Worm (Caenorhabditis elegans): Measurements from ENCODE around the gene cdkl-1.

The cdkl-1 gene

ce11 chrV:11113041-11113574, 14.4 kb downstream of the cdkl-1 start, which contains the start of gene erfa-3 (continued):
- no peak for TF ChIP-seq nhr-12 (tag; optimal IDR thresholded peaks at IDR 0.05)
- TF ChIP-seq ztf-1 (GFP tag; conservative IDR thresholded peaks at IDR 0.05) = no peak
- peak; percentile 56 for TF ChIP-seq mab-5 (tag; optimal IDR thresholded peaks at IDR 0.05)
- no peak for TF ChIP-seq nhr-10 (tag; optimal IDR thresholded peaks at IDR 0.05)
- TF ChIP-seq alr-1 (tag; optimal IDR thresholded peaks at IDR 0.05) = no peak
- peak; percentile 43 for TF ChIP-seq lin-13 (GFP tag; optimal IDR thresholded peaks at IDR 0.05)
- TF ChIP-seq egl-27 (tag; optimal IDR thresholded peaks at IDR 0.05) = peak; percentile 33
- no peak for TF ChIP-seq unc-39 (tag; optimal IDR thresholded peaks at IDR 0.05)
- TF ChIP-seq skn-1 (tag; optimal IDR thresholded peaks at IDR 0.05) = no peak
- no peak for TF ChIP-seq unc-62 (GFP tag; optimal IDR thresholded peaks at IDR 0.05)
- TF ChIP-seq nhr-129 (tag; optimal IDR thresholded peaks at IDR 0.05) = peak; percentile 71

DNA sequence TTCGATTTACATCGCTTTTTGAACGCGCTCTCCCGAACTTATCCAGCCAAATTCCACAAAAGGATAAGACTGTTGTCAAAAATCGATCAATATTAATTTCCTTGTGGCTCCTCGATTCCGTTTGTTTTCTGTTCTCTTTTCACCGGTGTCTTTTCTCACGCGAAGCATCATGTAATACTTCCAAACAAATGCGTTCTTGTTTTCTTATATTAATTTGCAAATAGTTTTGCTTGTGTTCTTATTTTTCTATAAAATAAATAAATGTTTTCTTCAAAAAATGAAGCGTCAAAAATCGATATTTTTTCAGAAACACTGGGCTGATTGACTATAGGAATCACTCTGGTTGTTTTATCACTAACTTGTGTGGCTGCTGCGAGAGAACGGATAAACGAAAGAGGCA, 14.9 kb downstream of the cdkl-1 start, which contains the start of gene math-33:
math-33 (plus strand) TSS at position 301 of the 400 bp plus-strand sequence.
- no peak for TF ChIP-seq nhr-21 (tag; optimal IDR thresholded peaks at IDR 0.05)
- TF ChIP-seq lin-11 (tag; optimal IDR thresholded peaks at IDR 0.05) = no peak
- TF ChIP-seq ceh-16 (tag; optimal IDR thresholded peaks at IDR 0.05) = no peak
- TF ChIP-seq Y55F3AM.14 (GFP tag; optimal IDR thresholded peaks at IDR 0.05) = no peak
- no peak for TF ChIP-seq lsy-2 (tag; optimal IDR thresholded peaks at IDR 0.05)
- TF ChIP-seq ztf-1 (GFP tag; conservative IDR thresholded peaks at IDR 0.05) = no peak
- no peak for TF ChIP-seq F13H6.1 (tag; optimal IDR thresholded peaks at IDR 0.05)
- TF ChIP-seq skn-1 (tag; optimal IDR thresholded peaks at IDR 0.05) = no peak
- TF ChIP-seq nhr-6 (tag; optimal IDR thresholded peaks at IDR 0.05) = no peak
- TF ChIP-seq ZK546.5 (tag; optimal IDR thresholded peaks at IDR 0.05) = no peak
- TF ChIP-seq egl-27 (tag; optimal IDR thresholded peaks at IDR 0.05) = no peak
- TF ChIP-seq C34F6.9 (tag; optimal IDR thresholded peaks at IDR 0.05) = no peak
- TF ChIP-seq elt-3 (tag; optimal IDR thresholded peaks at IDR 0.05) = no peak
- no peak for TF ChIP-seq snpc-4 (tag; optimal IDR thresholded peaks at IDR 0.05)
- no peak for TF ChIP-seq crh-2 (tag; optimal IDR thresholded peaks at IDR 0.05)
- TF ChIP-seq unc-39 (tag; optimal IDR thresholded peaks at IDR 0.05) = no peak

DNA sequence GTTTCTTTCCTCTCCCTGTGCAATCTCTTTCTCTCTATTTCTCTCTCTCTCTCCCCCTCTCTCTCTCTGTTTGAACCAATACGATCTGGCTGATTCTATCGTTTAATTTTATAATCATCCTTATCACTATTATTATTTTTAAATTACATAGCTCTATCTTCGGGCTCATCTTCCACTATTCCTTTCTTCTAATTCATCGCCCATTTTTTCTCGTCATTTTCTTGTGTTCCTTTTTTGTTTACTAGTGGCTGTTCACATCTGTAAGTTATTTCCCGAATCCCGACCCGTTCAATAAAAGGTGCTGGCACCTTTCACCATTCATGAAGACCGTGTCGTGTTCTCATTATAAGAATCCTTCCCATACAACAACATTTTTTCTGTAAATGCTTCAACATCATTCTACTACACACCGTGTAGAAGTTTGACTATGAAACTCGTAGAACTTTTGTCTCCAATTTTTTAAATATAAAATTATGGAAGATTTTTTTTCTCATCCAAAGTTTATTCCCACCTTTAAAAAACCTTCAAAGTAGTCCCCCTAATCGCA, 19.6 kb downstream of the cdkl-1 start:
- peak; percentile 12 for TF ChIP-seq sma-9 (GFP tag; optimal IDR thresholded peaks at IDR 0.05)
- TF ChIP-seq sma-9 (tag; optimal IDR thresholded peaks at IDR 0.05) = no peak
- TF ChIP-seq ama-1 (optimal IDR thresholded peaks at IDR 0.05) = peak; percentile 77
- TF ChIP-seq sma-3 (GFP tag; optimal IDR thresholded peaks at IDR 0.05) = peak; percentile 28
- TF ChIP-seq lsy-2 (tag; optimal IDR thresholded peaks at IDR 0.05) = peak in 1 of 2 experiments; percentile 48
- no peak for TF ChIP-seq ceh-16 (tag; optimal IDR thresholded peaks at IDR 0.05)
- peak; percentile 6 for TF ChIP-seq nhr-129 (tag; optimal IDR thresholded peaks at IDR 0.05)
- TF ChIP-seq C34F6.9 (tag; optimal IDR thresholded peaks at IDR 0.05) = no peak
- TF ChIP-seq ztf-4 (tag; optimal IDR thresholded peaks at IDR 0.05) = peak; percentile 30

ce11 chrV:11119294-11119755, 20.6 kb downstream of the cdkl-1 start, which contains the start of gene scb-1:
Gene scb-1 (minus strand): TSS chrV:11119705.
- TF ChIP-seq nhr-129 (tag; optimal IDR thresholded peaks at IDR 0.05) = peak; percentile 2
- no peak for TF ChIP-seq ama-1 (optimal IDR thresholded peaks at IDR 0.05)
- no peak for TF ChIP-seq ztf-1 (GFP tag; conservative IDR thresholded peaks at IDR 0.05)
- TF ChIP-seq nhr-25 (tag; optimal IDR thresholded peaks at IDR 0.05) = peak; percentile 8
- TF ChIP-seq Y55F3AM.14 (GFP tag; optimal IDR thresholded peaks at IDR 0.05) = peak; percentile 26

DNA sequence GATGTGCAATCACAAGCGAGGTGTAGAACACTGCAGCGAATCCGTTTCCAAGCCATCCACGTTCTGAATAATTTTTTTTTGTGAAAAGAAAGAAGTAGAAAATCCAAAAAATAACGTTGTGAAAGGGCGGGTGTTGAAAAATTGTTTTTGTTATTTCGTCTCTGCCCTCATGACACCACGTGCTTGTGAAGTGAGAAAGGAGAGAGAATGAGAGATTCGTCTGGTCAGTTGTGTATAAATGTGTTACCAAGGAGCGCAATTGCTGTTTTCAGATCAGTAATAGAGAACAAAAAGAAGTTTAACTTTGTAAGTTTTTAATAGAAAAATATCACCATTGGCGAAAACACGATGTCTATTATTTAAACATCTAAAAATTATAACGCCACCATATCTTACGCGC, 22.5 kb downstream of the cdkl-1 start:
- peak; percentile 3 for TF ChIP-seq F13H6.1 (tag; optimal IDR thresholded peaks at IDR 0.05)
- peak; percentile 23 for TF ChIP-seq fos-1 (tag; optimal IDR thresholded peaks at IDR 0.05)
- peak; percentile 60 for TF ChIP-seq nhr-25 (tag; optimal IDR thresholded peaks at IDR 0.05)
- TF ChIP-seq sem-4 (tag; optimal IDR thresholded peaks at IDR 0.05) = no peak
- TF ChIP-seq mdl-1 (tag; optimal IDR thresholded peaks at IDR 0.05) = peak; percentile 42 to 61
- peak; percentile 85 for TF ChIP-seq nhr-129 (tag; optimal IDR thresholded peaks at IDR 0.05)
- TF ChIP-seq dmd-4 (tag; optimal IDR thresholded peaks at IDR 0.05) = no peak
- peak; percentile 39 for TF ChIP-seq sma-9 (GFP tag; optimal IDR thresholded peaks at IDR 0.05)
- TF ChIP-seq sma-9 (tag; optimal IDR thresholded peaks at IDR 0.05) = no peak
- peak; percentile 34 for TF ChIP-seq crh-2 (tag; optimal IDR thresholded peaks at IDR 0.05)
- no peak for TF ChIP-seq unc-62 (GFP tag; optimal IDR thresholded peaks at IDR 0.05)
- peak in 1 of 2 experiments; percentile 62 for TF ChIP-seq lsy-2 (tag; optimal IDR thresholded peaks at IDR 0.05)
- peak; percentile 74 for TF ChIP-seq C34F6.9 (tag; optimal IDR thresholded peaks at IDR 0.05)
- peak; percentile 9 for TF ChIP-seq ama-1 (optimal IDR thresholded peaks at IDR 0.05)
- TF ChIP-seq unc-55 (GFP tag; optimal IDR thresholded peaks at IDR 0.05) = peak; percentile 24
- TF ChIP-seq zag-1 (tag; optimal IDR thresholded peaks at IDR 0.05) = no peak
